Worm (Caenorhabditis elegans): Measurements from ENCODE around the gene F21C10.18.

- no peak for TF ChIP-seq T22C8.4 (GFP tag; IDR thresholded peaks at IDR 0.05)
- no peak for TF ChIP-seq ref-1 (GFP tag; conservative IDR thresholded peaks at IDR 0.05)
- TF ChIP-seq cog-1 (tag; optimal IDR thresholded peaks at IDR 0.05): no peak
- no peak for TF ChIP-seq klf-2 (GFP tag; conservative IDR thresholded peaks at IDR 0.05)
- no peak for TF ChIP-seq ztf-29 (GFP tag; IDR thresholded peaks at IDR 0.05)
- no peak for TF ChIP-seq med-1 (GFP tag; optimal IDR thresholded peaks at IDR 0.05; ENCODE audit: insufficient read depth)
- TF ChIP-seq flt-1 (GFP tag; IDR thresholded peaks at IDR 0.05): no peak
- no peak for TF ChIP-seq ztf-23 (GFP tag; IDR thresholded peaks at IDR 0.05)
- TF ChIP-seq tab-1 (GFP tag; IDR thresholded peaks at IDR 0.05): no peak
Measured at ce11 chrV:9157597-9157996, 49.3 kb downstream of the F21C10.18 start.
